Fruit fly (Drosophila melanogaster) S2 (cell line): ENCODE data around the gene Rga.

Experiments
- CG8478 ChIP-seq: fragments of >200 bp; optimal IDR thresholded peaks from 2 replicates; lab custom pipeline; 2018
- CTCF ChIP-seq, 2 experiments: fragments of >200 bp; optimal IDR thresholded peaks; 2 replicates each; lab custom pipeline; 2018

- no peak for TF ChIP-seq CTCF (optimal IDR thresholded peaks at IDR 0.05; lab: Kevin White, UChicago)
- TF ChIP-seq CG8478 (lab: Kevin White, UChicago): no peak
Observed at dm6 chr3R:5613114-5613443, 167 bp upstream of the Rga start, which contains the start of gene Atu.
